Fruit fly (Drosophila melanogaster) whole organism, prepupa: ENCODE results near the gene CG5180.

Experiments
- Blimp-1 ChIP-seq: fragments of 200-800 bp; sonication (Bioruptor generic); optimal IDR thresholded peaks from 3 replicates; lab custom pipeline; 2017; ENCODE audit warnings: missing biosample characterization, missing genetic modification characterization, mild to moderate bottlenecking, moderate library complexity, missing genetic modification reagents
- CG4318 ChIP-seq: fragments of 200-800 bp; sonication (Bioruptor generic); optimal IDR thresholded peaks from 3 replicates; lab custom pipeline; 2017; ENCODE audit warnings: missing biosample characterization, mild to moderate bottlenecking, missing genetic modification characterization
- CG6808 ChIP-seq: fragments of 200-800 bp; sonication (Bioruptor generic); optimal IDR thresholded peaks from 3 replicates; lab custom pipeline; 2017; ENCODE audit warnings: missing biosample characterization, missing genetic modification characterization, mild to moderate bottlenecking, moderate library complexity, missing genetic modification reagents
- Eip75B ChIP-seq: fragments of 200-800 bp; sonication (Bioruptor generic); optimal IDR thresholded peaks from 3 replicates; lab custom pipeline; 2016; ENCODE audit warnings: missing biosample characterization, missing genetic modification characterization
- achi ChIP-seq: fragments of 200-800 bp; sonication (Bioruptor generic); optimal IDR thresholded peaks from 3 replicates; lab custom pipeline; 2016; ENCODE audit warnings: missing biosample characterization, missing genetic modification characterization
- fkh ChIP-seq: fragments of 200-800 bp; sonication (Bioruptor generic); optimal IDR thresholded peaks from 3 replicates; lab custom pipeline; 2017; ENCODE audit warnings: missing biosample characterization, mild to moderate bottlenecking, missing genetic modification characterization, moderate library complexity
- svp ChIP-seq: fragments of 200-800 bp; sonication (Bioruptor generic); peaks from one replicate; lab custom pipeline; 2016; ENCODE audit warnings: missing biosample characterization, missing genetic modification characterization
- topi ChIP-seq: fragments of 200-800 bp; sonication (Bioruptor generic); optimal IDR thresholded peaks from 3 replicates; lab custom pipeline; 2016; ENCODE audit warnings: missing biosample characterization, missing genetic modification characterization
- vri ChIP-seq: fragments of 200-800 bp; sonication (Bioruptor generic); optimal IDR thresholded peaks from 3 replicates; lab custom pipeline; 2016; ENCODE audit warnings: missing biosample characterization, mild to moderate bottlenecking, missing genetic modification characterization

- TF ChIP-seq Blimp-1 (GFP tag; lab: Kevin White, UChicago) = peak; percentile 16
- no peak for TF ChIP-seq fkh (GFP tag; lab: Kevin White, UChicago)
- no peak for TF ChIP-seq CG6808
- no peak for TF ChIP-seq svp (GFP tag; lab: Kevin White, UChicago)
- no peak for TF ChIP-seq vri
- TF ChIP-seq CG4318 (GFP tag; lab: Kevin White, UChicago) = no peak
- no peak for TF ChIP-seq topi (GFP tag; lab: Kevin White, UChicago)
- no peak for TF ChIP-seq Eip75B (GFP tag; lab: Kevin White, UChicago)
- TF ChIP-seq achi (GFP tag; lab: Kevin White, UChicago) = no peak
Observed at dm6 chr3R:20509377-20509776, 48.4 kb upstream of the CG5180 start.
